Worm (Caenorhabditis elegans) whole organism, mixed stage, embryonic: ENCODE results near the gene unc-83.

Experiments
- blmp-1 ChIP-seq: fragments of 150-350 bp; optimal IDR thresholded peaks from 2 replicates; lab custom pipeline; 2014; ENCODE audit warnings: missing biosample characterization, missing genetic modification characterization
- elt-3 ChIP-seq: fragments of 150-350 bp; optimal IDR thresholded peaks from 2 replicates; lab custom pipeline; 2014; ENCODE audit warnings: missing biosample characterization, missing genetic modification characterization
- lsy-2 ChIP-seq: fragments of 150-350 bp; optimal IDR thresholded peaks from 2 replicates; lab custom pipeline; 2014; ENCODE audit warnings: missing biosample characterization, missing genetic modification characterization
- nhr-12 ChIP-seq: fragments of 150-350 bp; optimal IDR thresholded peaks from 2 replicates; lab custom pipeline; 2014; ENCODE audit warnings: missing biosample characterization, missing genetic modification characterization
- nhr-76 ChIP-seq: sonication (generic microtip); optimal IDR thresholded peaks from 2 replicates; lab custom pipeline; 2017; ENCODE audit warnings: missing biosample characterization, missing genetic modification characterization
- pha-4 ChIP-seq: fragments of 150-350 bp; optimal IDR thresholded peaks from 2 replicates; lab custom pipeline; 2018; ENCODE audit warnings: missing biosample characterization, missing genetic modification reagents, missing genetic modification characterization
- snpc-4 ChIP-seq: fragments of 150-350 bp; optimal IDR thresholded peaks from 2 replicates; lab custom pipeline; 2014; ENCODE audit warnings: missing biosample characterization, missing genetic modification characterization
- sptf-1 ChIP-seq: sonication (generic microtip); optimal IDR thresholded peaks from 2 replicates; lab custom pipeline; 2017; ENCODE audit warnings: mild to moderate bottlenecking, missing genetic modification characterization, moderate library complexity, missing compliant biosample characterization
- unc-120 ChIP-seq: sonication (generic microtip); optimal IDR thresholded peaks from 2 replicates; lab custom pipeline; 2017; ENCODE audit warnings: missing genetic modification characterization, missing compliant biosample characterization; ENCODE audit not compliant: poor library complexity, severe bottlenecking
- unc-62 ChIP-seq: fragments of 150-350 bp; optimal IDR thresholded peaks from 2 replicates; lab custom pipeline; 2014; ENCODE audit warnings: missing biosample characterization, missing genetic modification reagents, missing genetic modification characterization
- zip-8 ChIP-seq: fragments of 150-350 bp; optimal IDR thresholded peaks from 2 replicates; lab custom pipeline; 2014; ENCODE audit warnings: missing biosample characterization, missing genetic modification characterization

ce11 chrV:6520385-6521080, 55.7 kb downstream of the unc-83 start, which contains the start of the genes F46E10.2 and F46E10.18:
- TF ChIP-seq zip-8 (tag; lab: Kevin White, UChicago) = no peak
- no peak for TF ChIP-seq nhr-76 (tag; lab: Kevin White, UChicago)
- no peak for TF ChIP-seq snpc-4 (tag; lab: Kevin White, UChicago)
- no peak for TF ChIP-seq pha-4 (tag; lab: Kevin White, UChicago)
- TF ChIP-seq lsy-2 = no peak
- TF ChIP-seq nhr-12 = no peak
- no peak for TF ChIP-seq elt-3 (tag; lab: Kevin White, UChicago)
- no peak for TF ChIP-seq blmp-1 (tag; lab: Kevin White, UChicago)
- TF ChIP-seq sptf-1 = no peak
- no peak for TF ChIP-seq unc-120 (tag; lab: Kevin White, UChicago)
- no peak for TF ChIP-seq unc-62 (GFP tag; lab: Kevin White, UChicago)
